Fruit fly (Drosophila melanogaster): Measurements from ENCODE around the gene Alg2.
A peak's percentile ranks its signal among the peaks of the same experiment; 100 is the strongest.

- TF ChIP-seq Jra (GFP tag; optimal IDR thresholded peaks at IDR 0.05), result no peak
- peak; percentile 83 for TF ChIP-seq Sp1 (GFP tag; optimal IDR thresholded peaks at IDR 0.05)
- peak; percentile 94 for TF ChIP-seq h (GFP tag; optimal IDR thresholded peaks at IDR 0.05)
- TF ChIP-seq psq (GFP tag; optimal IDR thresholded peaks at IDR 0.05), result peak; percentile 75
- no peak for TF ChIP-seq usp (GFP tag; optimal IDR thresholded peaks at IDR 0.05)
- no peak for TF ChIP-seq lola (GFP tag; optimal IDR thresholded peaks at IDR 0.05)
- TF ChIP-seq pan (optimal IDR thresholded peaks at IDR 0.05), result no peak
- peak; percentile 83 for TF ChIP-seq woc (GFP tag; optimal IDR thresholded peaks at IDR 0.05)
- TF ChIP-seq OdsH (GFP tag; optimal IDR thresholded peaks at IDR 0.05), result peak; percentile 87
Observed at dm6 chr3L:3179474-3179873, 35.9 kb downstream of the Alg2 start.
